Worm (Caenorhabditis elegans) whole organism, young adult: ENCODE results near the gene cul-2.

ENCODE experiments used
- D2030.7 ChIP-seq: fragments of 200-800 bp; sonication (Bioruptor generic); IDR thresholded peaks from 2 replicates; pipeline ENCODE4 v1.3.6; 2022; ENCODE audit warnings: missing genetic modification reagents, missing genetic modification characterization, missing compliant biosample characterization
- F10E7.11 ChIP-seq: sonication (generic microtip); optimal IDR thresholded peaks from 2 replicates; lab custom pipeline; 2017; ENCODE audit warnings: mild to moderate bottlenecking, missing genetic modification characterization, moderate library complexity, missing compliant biosample characterization
- F22D6.2 ChIP-seq: sonication (generic microtip); optimal IDR thresholded peaks from 2 replicates; lab custom pipeline; 2016; ENCODE audit warnings: mild to moderate bottlenecking, missing genetic modification characterization, missing compliant biosample characterization
- Y53G8AR.9 ChIP-seq: fragments of 200-800 bp; sonication (Bioruptor generic); conservative IDR thresholded peaks from 2 replicates; pipeline ENCODE4 v1.3.6; 2022; ENCODE audit warnings: missing genetic modification reagents, missing genetic modification characterization, missing compliant biosample characterization
- attf-6 ChIP-seq: fragments of 200-800 bp; sonication (Bioruptor generic); IDR thresholded peaks from 2 replicates; pipeline ENCODE4 v1.3.6; 2022; ENCODE audit warnings: missing genetic modification reagents, missing genetic modification characterization, missing compliant biosample characterization
- bed-2 ChIP-seq: fragments of 200-800 bp; sonication (Bioruptor generic); IDR thresholded peaks from 2 replicates; pipeline ENCODE4 v1.3.6; 2022; ENCODE audit warnings: missing genetic modification reagents, missing genetic modification characterization, missing compliant biosample characterization
- ceh-100 ChIP-seq: fragments of 200-800 bp; sonication (Bioruptor generic); IDR thresholded peaks from 2 replicates; pipeline ENCODE4 v1.3.6; 2022; ENCODE audit warnings: missing genetic modification reagents, missing genetic modification characterization, missing compliant biosample characterization
- chd-7 ChIP-seq: sonication (generic microtip); optimal IDR thresholded peaks from 2 replicates; lab custom pipeline; 2016; ENCODE audit warnings: mild to moderate bottlenecking, missing genetic modification characterization, moderate library complexity, missing compliant biosample characterization
- hsf-1 ChIP-seq: fragments of 200-800 bp; sonication (Bioruptor generic); IDR thresholded peaks from 2 replicates; pipeline ENCODE4 v1.3.6; 2022; ENCODE audit warnings: missing genetic modification reagents, missing genetic modification characterization, missing compliant biosample characterization
- lin-40 ChIP-seq: sonication (generic microtip); optimal IDR thresholded peaks from 2 replicates; lab custom pipeline; 2016; ENCODE audit warnings: missing genetic modification characterization, mild to moderate bottlenecking, missing compliant biosample characterization, missing genotype, missing genetic modification reagents
- madf-10 ChIP-seq: sonication (generic microtip); optimal IDR thresholded peaks from 2 replicates; lab custom pipeline; 2016; ENCODE audit warnings: mild to moderate bottlenecking, missing genetic modification characterization, missing compliant biosample characterization
- madf-3 ChIP-seq: fragments of 200-800 bp; sonication (Bioruptor generic); IDR thresholded peaks from 2 replicates; pipeline ENCODE4 v1.3.6; 2022; ENCODE audit warnings: missing genetic modification reagents, missing genetic modification characterization, missing compliant biosample characterization
- madf-8 ChIP-seq: fragments of 200-800 bp; sonication (Bioruptor generic); conservative IDR thresholded peaks from 2 replicates; pipeline ENCODE4 v1.3.6; 2022; ENCODE audit warnings: missing genetic modification reagents, missing genetic modification characterization, missing compliant biosample characterization
- mcd-1 ChIP-seq: fragments of 200-800 bp; sonication (Bioruptor generic); IDR thresholded peaks from 2 replicates; pipeline ENCODE4 v1.3.6; 2022; ENCODE audit warnings: missing genetic modification reagents, missing genetic modification characterization, missing compliant biosample characterization
- nfyb-1 ChIP-seq: fragments of 200-800 bp; sonication (Bioruptor generic); IDR thresholded peaks from 2 replicates; pipeline ENCODE4 v1.3.6; 2022; ENCODE audit warnings: missing genetic modification reagents, missing genetic modification characterization, missing compliant biosample characterization
- nhr-179 ChIP-seq: sonication (generic microtip); optimal IDR thresholded peaks from 2 replicates; lab custom pipeline; 2016; ENCODE audit warnings: mild to moderate bottlenecking, missing genetic modification characterization, missing compliant biosample characterization
- tbp1 ChIP-seq: fragments of 200-800 bp; sonication (Bioruptor generic); optimal IDR thresholded peaks from 2 replicates; lab custom pipeline; 2018; ENCODE audit warnings: mild to moderate bottlenecking, missing genetic modification characterization, missing compliant biosample characterization
- tlf-1 ChIP-seq: fragments of 200-800 bp; sonication (Bioruptor generic); optimal IDR thresholded peaks from 2 replicates; lab custom pipeline; 2018; ENCODE audit warnings: mild to moderate bottlenecking, missing genetic modification characterization, missing compliant biosample characterization
- xnd-1 ChIP-seq: sonication (generic microtip); optimal IDR thresholded peaks from 2 replicates; lab custom pipeline; 2016; ENCODE audit warnings: missing genotype, missing genetic modification reagents, missing genetic modification characterization, missing compliant biosample characterization
- zfh-2 ChIP-seq: fragments of 200-800 bp; sonication (Bioruptor generic); conservative IDR thresholded peaks from 2 replicates; pipeline ENCODE4 v1.3.6; 2022; ENCODE audit warnings: missing genetic modification reagents, missing genetic modification characterization, missing compliant biosample characterization
- zim-3 ChIP-seq: sonication (generic microtip); optimal IDR thresholded peaks from 2 replicates; lab custom pipeline; 2017; ENCODE audit warnings: mild to moderate bottlenecking, missing genetic modification characterization, moderate library complexity, missing compliant biosample characterization
- ztf-3 ChIP-seq: fragments of 200-800 bp; sonication (Bioruptor generic); optimal IDR thresholded peaks from 2 replicates; lab custom pipeline; 2018; ENCODE audit warnings: mild to moderate bottlenecking, missing genetic modification characterization, missing compliant biosample characterization

cul-2 gene

DNA sequence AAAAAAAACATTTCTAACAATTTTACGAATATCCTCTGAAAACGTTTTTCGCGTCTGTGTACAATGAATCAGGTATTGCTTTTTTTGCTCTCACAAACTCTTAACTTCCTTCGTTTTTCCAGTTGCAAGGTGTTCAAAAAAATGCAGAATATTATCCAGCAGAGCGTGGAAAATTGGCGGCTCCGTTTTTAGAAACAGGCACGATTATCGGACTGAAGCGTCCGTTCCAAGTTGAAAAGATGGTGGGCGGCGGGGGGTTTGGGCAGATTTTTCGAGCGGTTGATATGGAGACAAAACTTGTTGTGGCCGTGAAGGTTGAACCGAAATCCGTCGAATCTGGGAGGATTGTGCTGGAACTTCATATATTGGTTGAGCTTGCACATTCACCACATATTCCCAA, 47.9 kb downstream of the cul-2 start, which contains the start of gene W06F12.3:
Gene W06F12.3 (plus strand): TSS at position 23 of the 400 bp plus-strand sequence.
- no peak for TF ChIP-seq F22D6.2 (tag; lab: Kevin White, UChicago)
- TF ChIP-seq chd-7 (tag; lab: Kevin White, UChicago): no peak
- no peak for TF ChIP-seq tlf-1 (GFP tag; lab: Kevin White, UChicago)
- TF ChIP-seq zim-3: no peak
- TF ChIP-seq hsf-1: no peak
- TF ChIP-seq xnd-1 (tag; lab: Kevin White, UChicago): no peak
- no peak for TF ChIP-seq madf-8 (GFP tag; lab: Robert Waterston, UW)
- no peak for TF ChIP-seq attf-6 (GFP tag; lab: Robert Waterston, UW)
- no peak for TF ChIP-seq madf-10
- TF ChIP-seq tbp1 (GFP tag; lab: Kevin White, UChicago): no peak
- TF ChIP-seq ztf-3 (GFP tag; lab: Kevin White, UChicago): no peak
- TF ChIP-seq mcd-1: no peak
- TF ChIP-seq zfh-2 (GFP tag; lab: Robert Waterston, UW): no peak
- no peak for TF ChIP-seq bed-2 (GFP tag; lab: Robert Waterston, UW)
- TF ChIP-seq, all 124 proteins: peak for 0

DNA sequence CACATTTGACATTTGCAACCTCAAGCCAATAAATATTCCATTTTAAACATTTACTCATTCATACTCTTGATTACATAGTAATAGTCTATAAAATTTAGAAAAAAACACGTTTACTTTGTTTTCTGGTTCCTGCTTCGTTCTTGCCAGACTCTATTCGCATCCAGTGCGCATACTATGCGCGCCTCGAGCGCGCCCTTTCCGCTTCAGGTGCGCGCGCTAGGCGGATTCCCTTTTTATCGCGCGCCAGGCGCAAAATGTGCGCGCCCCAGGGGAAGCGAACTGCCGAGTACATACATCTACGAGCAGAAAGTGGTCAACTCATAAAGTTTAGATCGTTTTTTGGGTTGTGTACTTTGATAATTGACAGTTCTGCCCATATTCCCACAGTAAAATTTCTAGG, 54.3 kb downstream of the cul-2 start:
- 0 out of 2 replicates have a peak, but pooled peaks have one; percentile 25 for TF ChIP-seq madf-3
- peak; percentile 16; the same call in 1 of the 2 replicates for TF ChIP-seq ceh-100 (GFP tag; lab: Robert Waterston, UW)
- TF ChIP-seq F10E7.11 (tag; lab: Kevin White, UChicago): no peak
- no peak for TF ChIP-seq bed-2 (GFP tag; lab: Robert Waterston, UW)
- no peak for TF ChIP-seq zim-3

DNA sequence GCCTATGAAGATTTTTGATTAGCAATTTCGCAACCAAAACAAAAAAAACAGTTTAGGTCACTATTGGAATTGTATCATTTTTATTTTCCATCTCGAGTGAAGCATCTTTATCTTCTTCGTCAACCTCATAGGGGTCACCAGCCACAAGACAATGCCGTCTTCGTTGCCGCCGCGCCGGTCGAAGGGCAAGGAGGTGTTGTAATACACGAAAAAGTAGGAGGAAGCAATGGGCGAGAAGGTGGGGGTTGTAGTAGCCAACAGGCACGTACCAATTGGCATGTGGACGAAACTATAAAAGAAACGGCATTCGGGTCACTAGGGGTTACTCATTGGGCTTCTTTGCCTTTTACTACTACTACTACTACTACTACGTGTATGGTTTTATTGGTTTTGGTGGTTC, 55.0 kb downstream of the cul-2 start:
- TF ChIP-seq lin-40 (tag; lab: Kevin White, UChicago) (no peak), nfyb-1 (GFP tag; lab: Robert Waterston, UW) (no peak), Y53G8AR.9 (no peak), nhr-179 (no peak), D2030.7 (GFP tag; lab: Robert Waterston, UW) (no peak)
- TF ChIP-seq, all 124 proteins: peak for 0
